Worm (Caenorhabditis elegans): ENCODE measurements around the gene D2045.9.

DNA sequence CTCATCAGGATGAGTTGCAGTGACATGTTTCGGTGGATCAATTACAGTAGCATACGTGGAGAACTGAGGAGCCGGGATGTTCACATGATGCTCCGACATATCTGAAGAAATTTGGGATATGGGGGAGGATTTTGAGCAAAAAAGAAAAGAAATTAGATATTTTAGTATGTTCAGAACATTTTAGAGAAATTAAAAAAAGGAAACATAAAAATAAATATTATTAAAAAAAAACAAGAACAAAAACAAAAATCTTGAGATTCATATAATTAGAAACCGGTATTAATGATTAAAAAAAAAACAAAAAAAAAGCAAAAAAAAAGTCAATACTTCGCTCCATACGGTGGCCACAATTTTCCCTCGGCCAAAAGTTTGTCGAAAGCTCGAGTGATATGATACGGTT, 28.7 kb downstream of the D2045.9 start, which contains the start of gene rab-33:
- no peak for TF ChIP-seq tra-1 (GFP tag; IDR thresholded peaks at IDR 0.05)
- TF ChIP-seq nhr-6 (tag; optimal IDR thresholded peaks at IDR 0.05), result no peak
- no peak for TF ChIP-seq R02D3.7 (tag; optimal IDR thresholded peaks at IDR 0.05)
- TF ChIP-seq mdl-1 (tag; optimal IDR thresholded peaks at IDR 0.05), result no peak
- no peak for TF ChIP-seq nhr-102 (tag; optimal IDR thresholded peaks at IDR 0.05)
- no peak for TF ChIP-seq php-3 (GFP tag; IDR thresholded peaks at IDR 0.05)
- TF ChIP-seq nhr-42 (GFP tag; IDR thresholded peaks at IDR 0.05), result no peak
- TF ChIP-seq unc-130 (GFP tag; optimal IDR thresholded peaks at IDR 0.05), result no peak
- TF ChIP-seq duxl-1 (tag; optimal IDR thresholded peaks at IDR 0.05; ENCODE audit: poor library complexity), result no peak
- TF ChIP-seq ceh-20 (GFP tag; IDR thresholded peaks at IDR 0.05), result no peak
- no peak for TF ChIP-seq dve-1 (tag; optimal IDR thresholded peaks at IDR 0.05; ENCODE audit: insufficient read depth)

Measured in whole organism, L4 larva.